Worm (Caenorhabditis elegans) whole organism, early embryonic: ENCODE results near the gene C49F5.5.

Experiments
- F13C5.2 ChIP-seq: sonication (generic microtip); optimal IDR thresholded peaks from 2 replicates; lab custom pipeline; 2017; ENCODE audit warnings: mild to moderate bottlenecking, missing genetic modification characterization, inconsistent platforms, missing compliant biosample characterization
- aly-1 ChIP-seq: sonication (generic microtip); optimal IDR thresholded peaks from 2 replicates; lab custom pipeline; 2016; ENCODE audit warnings: missing genetic modification characterization, missing compliant biosample characterization
- ama-1 ChIP-seq: fragments of 150-350 bp; optimal IDR thresholded peaks from 2 replicates; lab custom pipeline; 2014
- ceh-13 ChIP-seq: fragments of 200-800 bp; sonication (Bioruptor generic); optimal IDR thresholded peaks from 2 replicates; lab custom pipeline; 2018; ENCODE audit warnings: mild to moderate bottlenecking, missing genetic modification characterization, missing compliant biosample characterization
- ets-7 ChIP-seq: sonication (generic microtip); optimal IDR thresholded peaks from 2 replicates; lab custom pipeline; 2016; ENCODE audit warnings: missing genotype, missing genetic modification characterization, missing compliant biosample characterization
- flt-1 ChIP-seq: fragments of 200-800 bp; sonication (Bioruptor generic); IDR thresholded peaks from 2 replicates; pipeline ENCODE4 v1.3.6; 2022; ENCODE audit warnings: missing genetic modification characterization, missing compliant biosample characterization
- hmbx-1 ChIP-seq: sonication (generic microtip); optimal IDR thresholded peaks from 2 replicates; lab custom pipeline; 2016; ENCODE audit warnings: mild to moderate bottlenecking, missing genetic modification characterization, missing compliant biosample characterization
- hmg-4 ChIP-seq: fragments of 200-800 bp; sonication (Bioruptor generic); optimal IDR thresholded peaks from 2 replicates; lab custom pipeline; 2018; ENCODE audit warnings: mild to moderate bottlenecking, missing genetic modification characterization, missing compliant biosample characterization
- hnd-1 ChIP-seq: sonication (generic microtip); optimal IDR thresholded peaks from 2 replicates; lab custom pipeline; 2016; ENCODE audit warnings: missing genetic modification characterization, missing compliant biosample characterization
- pes-1 ChIP-seq: fragments of 200-800 bp; sonication (Bioruptor generic); IDR thresholded peaks from 2 replicates; pipeline ENCODE4 v1.3.6; 2022; ENCODE audit warnings: missing genetic modification reagents, missing genetic modification characterization, missing compliant biosample characterization
- scrt-1 ChIP-seq: fragments of 200-800 bp; sonication (Bioruptor generic); IDR thresholded peaks from 2 replicates; pipeline ENCODE4 v1.3.6; 2022; ENCODE audit warnings: missing genetic modification characterization, missing compliant biosample characterization
- tbx-11 ChIP-seq: fragments of 200-800 bp; sonication (Bioruptor generic); IDR thresholded peaks from 2 replicates; pipeline ENCODE4 v1.3.6; 2022; ENCODE audit warnings: missing genetic modification characterization, missing compliant biosample characterization
- tbx-37 ChIP-seq: fragments of 200-800 bp; sonication (Bioruptor generic); conservative IDR thresholded peaks from 2 replicates; pipeline ENCODE4 v1.3.6; 2022; ENCODE audit warnings: missing genetic modification reagents, missing genetic modification characterization, missing compliant biosample characterization
- tra-4 ChIP-seq: sonication (generic microtip); optimal IDR thresholded peaks from 2 replicates; lab custom pipeline; 2017; ENCODE audit warnings: missing genetic modification characterization, missing compliant biosample characterization

ce11 chrX:12017908-12018479 lies 32.0 kb downstream of the C49F5.5 start, which contains the start of the genes nmat-1 and ucr-2.1:
- TF ChIP-seq ama-1 (no peak), hmg-4 (GFP tag; lab: Kevin White, UChicago) (no peak), scrt-1 (GFP tag; lab: Robert Waterston, UW) (no peak), aly-1 (tag; lab: Kevin White, UChicago) (no peak), tra-4 (tag; lab: Kevin White, UChicago) (no peak), flt-1 (no peak), tbx-37 (GFP tag; lab: Robert Waterston, UW) (0 out of 2 replicates have a peak, but pooled peaks have one; percentile 8), ceh-13 (GFP tag; lab: Kevin White, UChicago) (no peak), tbx-11 (no peak), pes-1 (GFP tag; lab: Robert Waterston, UW) (no peak), hmbx-1 (no peak), hnd-1 (tag; lab: Kevin White, UChicago) (no peak), F13C5.2 (tag; lab: Kevin White, UChicago) (peak; percentile 47), ets-7 (no peak)
